Worm (Caenorhabditis elegans): ENCODE results near the gene srh-304.
A peak's percentile ranks its signal among the peaks of the same experiment; 100 is the strongest.

The srh-304 gene

DNA sequence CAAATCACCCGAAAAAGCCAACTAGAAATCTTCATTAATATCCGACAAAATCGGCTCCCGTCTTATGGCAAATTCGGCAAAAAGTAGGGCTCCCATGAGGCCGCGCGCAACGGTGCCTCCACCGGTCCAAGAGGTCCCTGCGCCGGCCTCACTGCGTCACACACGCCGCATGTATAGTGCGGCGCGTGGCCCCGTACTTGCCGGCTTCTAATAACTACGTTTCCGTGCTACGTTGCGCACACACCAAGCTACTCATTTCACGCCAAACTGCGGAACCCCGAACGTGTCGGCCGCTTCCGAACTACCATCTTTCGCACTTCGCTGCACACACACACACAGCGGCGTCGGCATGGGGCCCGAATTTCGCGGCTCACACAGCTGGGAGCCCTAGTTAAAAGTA lies 8.7 kb upstream of the srh-304 start:
- TF ChIP-seq let-607 (tag; optimal IDR thresholded peaks at IDR 0.05) (no peak), Y67H2A.10 (GFP tag; conservative IDR thresholded peaks at IDR 0.05) (no peak), egrh-3 (GFP tag; IDR thresholded peaks at IDR 0.05) (peak; percentile 45; the same call in 1 of the 2 replicates), ets-4 (GFP tag; optimal IDR thresholded peaks at IDR 0.05) (no peak), zfh-2 (GFP tag; conservative IDR thresholded peaks at IDR 0.05) (peak; percentile 80), pbrm-1 (GFP tag; IDR thresholded peaks at IDR 0.05) (0 out of 2 replicates have a peak, but pooled peaks have one; percentile 33)

DNA sequence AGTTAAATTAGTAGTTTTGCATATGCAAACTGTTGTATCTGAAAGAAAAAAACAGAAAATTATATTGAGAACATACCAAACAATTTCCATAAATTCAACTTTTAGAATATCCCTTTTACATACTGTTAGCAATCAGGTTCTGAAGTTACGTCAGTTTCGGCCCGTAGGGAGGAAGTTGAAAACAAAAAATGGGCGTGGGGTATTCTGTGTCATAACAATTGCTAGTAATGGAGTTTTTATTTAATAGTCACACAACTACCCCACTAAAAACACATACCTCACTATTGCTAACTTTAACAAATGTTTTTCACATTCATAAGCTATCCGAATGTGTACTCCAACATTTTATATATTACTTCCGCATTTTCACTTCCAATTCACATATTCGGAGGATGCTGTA lies 6.6 kb upstream of the srh-304 start, which contains the start of gene srh-300:
srh-300 (plus strand) TSS at position 301 of the 400 bp plus-strand sequence.
- TF ChIP-seq cebp-1 (GFP tag; IDR thresholded peaks at IDR 0.05): no peak
- no peak for TF ChIP-seq cebp-1 (tag; optimal IDR thresholded peaks at IDR 0.05)
- no peak for TF ChIP-seq ztf-28 (GFP tag; IDR thresholded peaks at IDR 0.05)
- TF ChIP-seq tbp1 (GFP tag; optimal IDR thresholded peaks at IDR 0.05): no peak
- TF ChIP-seq Y95B8A.8 (GFP tag; IDR thresholded peaks at IDR 0.05): no peak
- TF ChIP-seq Y53F4B.3 (GFP tag; IDR thresholded peaks at IDR 0.05): no peak
- no peak for TF ChIP-seq F10E7.11 (tag; optimal IDR thresholded peaks at IDR 0.05)
- no peak for TF ChIP-seq dox-1 (GFP tag; IDR thresholded peaks at IDR 0.05)
- no peak for TF ChIP-seq ZK185.1 (tag; optimal IDR thresholded peaks at IDR 0.05; ENCODE audit: poor library complexity, severe bottlenecking)
- no peak for TF ChIP-seq lag-1 (GFP tag; IDR thresholded peaks at IDR 0.05)
- TF ChIP-seq somi-1 (GFP tag; optimal IDR thresholded peaks at IDR 0.05): no peak
- TF ChIP-seq B0336.3 (GFP tag; IDR thresholded peaks at IDR 0.05): no peak
- no peak for TF ChIP-seq Y56A3A.18 (GFP tag; IDR thresholded peaks at IDR 0.05)
- no peak for TF ChIP-seq D2030.7 (GFP tag; IDR thresholded peaks at IDR 0.05)
- no peak for TF ChIP-seq K11D2.4 (GFP tag; IDR thresholded peaks at IDR 0.05)

DNA sequence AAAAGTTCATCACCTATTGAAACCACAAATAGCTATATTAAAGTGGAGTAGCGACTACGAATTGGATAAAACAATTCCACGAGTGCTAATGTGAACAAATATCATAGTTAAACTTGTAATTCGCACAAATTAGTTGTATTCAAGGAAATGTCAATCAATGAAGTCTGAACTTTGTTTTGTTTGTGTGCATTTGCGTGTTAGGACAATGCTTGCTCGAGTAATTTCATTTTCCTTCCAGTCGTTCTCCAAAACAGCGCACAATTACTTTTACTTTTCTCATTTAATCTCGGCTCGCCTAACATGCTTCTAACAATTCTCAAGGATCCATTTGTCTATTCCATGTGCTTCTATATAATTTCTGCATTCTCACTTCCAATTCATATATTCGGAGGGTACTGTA lies 3.8 kb upstream of the srh-304 start, which contains the start of gene srh-301:
srh-301 (plus strand) TSS at position 301 of the 400 bp plus-strand sequence.
- TF ChIP-seq hmg-1.2 (GFP tag; IDR thresholded peaks at IDR 0.05) (no peak), F49E8.2 (tag; optimal IDR thresholded peaks at IDR 0.05; ENCODE audit: insufficient read depth) (no peak), ztf-18 (tag; optimal IDR thresholded peaks at IDR 0.05) (no peak), K11D2.4 (GFP tag; IDR thresholded peaks at IDR 0.05) (no peak), Y53G8AR.9 (GFP tag; conservative IDR thresholded peaks at IDR 0.05) (no peak), lin-40 (tag; optimal IDR thresholded peaks at IDR 0.05) (no peak), nhr-120 (GFP tag; IDR thresholded peaks at IDR 0.05) (no peak), madf-6 (GFP tag; IDR thresholded peaks at IDR 0.05) (no peak), snpc-1.1 (tag; optimal IDR thresholded peaks at IDR 0.05; ENCODE audit: insufficient read depth) (no peak), Y79H2A.3 (GFP tag; conservative IDR thresholded peaks at IDR 0.05) (no peak), F23B12.7 (tag; optimal IDR thresholded peaks at IDR 0.05; ENCODE audit: insufficient read depth) (no peak), nhr-80 (tag; optimal IDR thresholded peaks at IDR 0.05) (no peak), F37B4.10 (GFP tag; IDR thresholded peaks at IDR 0.05) (no peak), B0261.1 (tag; optimal IDR thresholded peaks at IDR 0.05) (no peak), Y56A3A.18 (GFP tag; IDR thresholded peaks at IDR 0.05) (no peak), lir-1 (GFP tag; conservative IDR thresholded peaks at IDR 0.05) (no peak), hsf-1 (GFP tag; IDR thresholded peaks at IDR 0.05) (no peak), rpc-1 (optimal IDR thresholded peaks at IDR 0.05) (no peak), rpc-1 (tag; optimal IDR thresholded peaks at IDR 0.05) (no peak), F22D6.2 (tag; optimal IDR thresholded peaks at IDR 0.05) (no peak), ceh-79 (tag; optimal IDR thresholded peaks at IDR 0.05) (no peak)

All from whole organism, young adult.